Worm (Caenorhabditis elegans) whole organism, L1 larva: ENCODE data around the gene sdz-15.

ENCODE experiments used
- C34B4.2 ChIP-seq: sonication (generic microtip); optimal IDR thresholded peaks from 2 replicates; lab custom pipeline; 2017; ENCODE audit warnings: mild to moderate bottlenecking, missing genetic modification characterization, missing compliant biosample characterization
- F16B12.6 ChIP-seq: fragments of 150-350 bp; optimal IDR thresholded peaks from 2 replicates; lab custom pipeline; 2014; ENCODE audit warnings: missing biosample characterization, missing genetic modification characterization
- Y116A8C.19 ChIP-seq: sonication (generic microtip); optimal IDR thresholded peaks from 2 replicates; lab custom pipeline; 2016; ENCODE audit warnings: missing compliant biosample characterization, missing genetic modification characterization, borderline replicate concordance
- aha-1 ChIP-seq: fragments of 150-350 bp; optimal IDR thresholded peaks from 2 replicates; lab custom pipeline; 2014; ENCODE audit warnings: missing biosample characterization, missing genetic modification characterization
- ama-1 ChIP-seq: fragments of 150-350 bp; optimal IDR thresholded peaks from 2 replicates; lab custom pipeline; 2014
- blmp-1 ChIP-seq: fragments of 150-350 bp; optimal IDR thresholded peaks from 2 replicates; lab custom pipeline; 2014; ENCODE audit warnings: missing biosample characterization, missing genetic modification characterization
- ceh-63 ChIP-seq: fragments of 200-800 bp; sonication (Bioruptor generic); optimal IDR thresholded peaks from 2 replicates; lab custom pipeline; 2018; ENCODE audit warnings: mild to moderate bottlenecking, missing genetic modification characterization, missing compliant biosample characterization
- ceh-82 ChIP-seq, 3 experiments: fragments of 150-350 bp in 1 of 3; sonication (generic microtip) in 2 of 3; optimal IDR thresholded peaks; 2 replicates each; lab custom pipeline; 2014 to 2017; ENCODE audit warnings: missing biosample characterization in 3 of 3, missing genetic modification characterization in 3 of 3
- ces-1 ChIP-seq: fragments of 150-350 bp; optimal IDR thresholded peaks from 2 replicates; lab custom pipeline; 2014; ENCODE audit warnings: missing biosample characterization, missing genetic modification reagents, missing genetic modification characterization
- efl-3 ChIP-seq: fragments of 200-800 bp; sonication (Bioruptor generic); optimal IDR thresholded peaks from 2 replicates; lab custom pipeline; 2018; ENCODE audit warnings: mild to moderate bottlenecking, missing genetic modification characterization, missing compliant biosample characterization
- egl-27 ChIP-seq, 2 experiments: fragments of 150-350 bp in 1 of 2; sonication (generic microtip); optimal IDR thresholded peaks; 3 replicates each; lab custom pipeline; 2017 to 2018; ENCODE audit warnings: missing biosample characterization in 2 of 2, missing genetic modification characterization in 2 of 2, missing genetic modification reagents in 2 of 2
- ets-5 ChIP-seq: fragments of 200-800 bp; sonication (Bioruptor generic); IDR thresholded peaks from 2 replicates; pipeline ENCODE4 v1.3.6; 2022; ENCODE audit warnings: missing genetic modification characterization, missing compliant biosample characterization
- fkh-10 ChIP-seq: sonication (generic microtip); optimal IDR thresholded peaks from 2 replicates; lab custom pipeline; 2017; ENCODE audit warnings: missing biosample characterization, missing genetic modification reagents, missing genetic modification characterization
- hlh-4 ChIP-seq: sonication (generic microtip); optimal IDR thresholded peaks from 2 replicates; lab custom pipeline; 2016; ENCODE audit warnings: mild to moderate bottlenecking, missing genetic modification characterization, missing compliant biosample characterization
- hpl-2 ChIP-seq: fragments of 150-350 bp; optimal IDR thresholded peaks from 2 replicates; lab custom pipeline; 2014; ENCODE audit warnings: missing biosample characterization, missing genetic modification reagents, missing genetic modification characterization
- irx-1 ChIP-seq: sonication (generic microtip); optimal IDR thresholded peaks from 2 replicates; lab custom pipeline; 2016; ENCODE audit warnings: missing genetic modification characterization, missing compliant biosample characterization
- jun-1 ChIP-seq: fragments of 150-350 bp; optimal IDR thresholded peaks from 2 replicates; lab custom pipeline; 2014; ENCODE audit warnings: missing biosample characterization, missing genetic modification reagents, missing genetic modification characterization
- lin-13 ChIP-seq: fragments of 150-350 bp; optimal IDR thresholded peaks from 2 replicates; lab custom pipeline; 2014; ENCODE audit warnings: missing biosample characterization, missing genetic modification reagents, missing genetic modification characterization
- lin-14 ChIP-seq: fragments of 200-800 bp; sonication (Bioruptor generic); optimal IDR thresholded peaks from 2 replicates; lab custom pipeline; 2018; ENCODE audit warnings: mild to moderate bottlenecking, missing genetic modification characterization, moderate library complexity, missing compliant biosample characterization
- lin-35 ChIP-seq, 2 experiments: fragments of 150-350 bp; optimal IDR thresholded peaks; 2 replicates each; lab custom pipeline; 2014; ENCODE audit warnings: missing biosample characterization in 2 of 2, missing genetic modification characterization in 2 of 2, missing genetic modification reagents in 2 of 2
- lin-39 ChIP-seq: fragments of 150-350 bp; optimal IDR thresholded peaks from 2 replicates; lab custom pipeline; 2014; ENCODE audit warnings: missing biosample characterization, missing genetic modification reagents, missing genetic modification characterization
- lir-3 ChIP-seq: sonication (generic microtip); optimal IDR thresholded peaks from 2 replicates; lab custom pipeline; 2016; ENCODE audit warnings: mild to moderate bottlenecking, missing genetic modification characterization, moderate library complexity, missing compliant biosample characterization; ENCODE audit not compliant: poor library complexity
- mab-9 ChIP-seq: fragments of 200-800 bp; sonication (Bioruptor generic); IDR thresholded peaks from 2 replicates; pipeline ENCODE4 v1.3.6; 2022; ENCODE audit warnings: missing genetic modification reagents, missing genetic modification characterization, missing compliant biosample characterization
- mdl-1 ChIP-seq, 2 experiments: fragments of 150-350 bp; optimal IDR thresholded peaks; 2 replicates each; lab custom pipeline; 2014 to 2017; ENCODE audit warnings: missing biosample characterization in 2 of 2, missing genetic modification characterization in 2 of 2, inconsistent platforms in 1 of 2
- mef-2 ChIP-seq: fragments of 150-350 bp; optimal IDR thresholded peaks from 2 replicates; lab custom pipeline; 2014; ENCODE audit warnings: missing biosample characterization, missing genetic modification characterization
- nhr-12 ChIP-seq: sonication (generic microtip); optimal IDR thresholded peaks from 2 replicates; lab custom pipeline; 2017; ENCODE audit warnings: missing biosample characterization, missing genetic modification characterization
- nhr-19 ChIP-seq: fragments of 200-800 bp; sonication (Bioruptor generic); conservative IDR thresholded peaks from 2 replicates; pipeline ENCODE4 v1.3.6; 2022; ENCODE audit warnings: missing genetic modification characterization, missing compliant biosample characterization
- nhr-20 ChIP-seq: sonication (generic microtip); optimal IDR thresholded peaks from 2 replicates; lab custom pipeline; 2016; ENCODE audit warnings: mild to moderate bottlenecking, missing genetic modification characterization, missing compliant biosample characterization
- nhr-71 ChIP-seq: sonication (generic microtip); optimal IDR thresholded peaks from 2 replicates; lab custom pipeline; 2016; ENCODE audit warnings: mild to moderate bottlenecking, missing genetic modification characterization, moderate library complexity, missing compliant biosample characterization
- nhr-90 ChIP-seq: sonication (generic microtip); optimal IDR thresholded peaks from 2 replicates; lab custom pipeline; 2016; ENCODE audit warnings: mild to moderate bottlenecking, missing genetic modification characterization, missing compliant biosample characterization; ENCODE audit not compliant: poor library complexity
- pag-3 ChIP-seq: sonication (generic microtip); optimal IDR thresholded peaks from 2 replicates; lab custom pipeline; 2017; ENCODE audit warnings: missing genetic modification characterization, mild to moderate bottlenecking, missing compliant biosample characterization, antibody characterized with exemption, borderline replicate concordance; ENCODE audit not compliant: insufficient read depth
- rnt-1 ChIP-seq: sonication (generic microtip); optimal IDR thresholded peaks from 2 replicates; lab custom pipeline; 2016; ENCODE audit warnings: mild to moderate bottlenecking, missing genetic modification characterization, moderate library complexity, missing compliant biosample characterization
- tbx-2 ChIP-seq: sonication (generic microtip); optimal IDR thresholded peaks from 2 replicates; lab custom pipeline; 2016; ENCODE audit warnings: missing genetic modification characterization, missing compliant biosample characterization
- tlp-1 ChIP-seq: fragments of 150-350 bp; optimal IDR thresholded peaks from 2 replicates; lab custom pipeline; 2014; ENCODE audit warnings: missing biosample characterization, missing genetic modification characterization
- unc-98 ChIP-seq: fragments of 200-800 bp; sonication (Bioruptor generic); IDR thresholded peaks from 2 replicates; pipeline ENCODE4 v1.3.6; 2022; ENCODE audit warnings: missing genetic modification characterization, missing compliant biosample characterization
- zip-4 ChIP-seq: fragments of 200-800 bp; sonication (Bioruptor generic); optimal IDR thresholded peaks from 2 replicates; lab custom pipeline; 2018; ENCODE audit warnings: mild to moderate bottlenecking, missing genetic modification characterization, moderate library complexity, missing compliant biosample characterization

sdz-15 gene

DNA sequence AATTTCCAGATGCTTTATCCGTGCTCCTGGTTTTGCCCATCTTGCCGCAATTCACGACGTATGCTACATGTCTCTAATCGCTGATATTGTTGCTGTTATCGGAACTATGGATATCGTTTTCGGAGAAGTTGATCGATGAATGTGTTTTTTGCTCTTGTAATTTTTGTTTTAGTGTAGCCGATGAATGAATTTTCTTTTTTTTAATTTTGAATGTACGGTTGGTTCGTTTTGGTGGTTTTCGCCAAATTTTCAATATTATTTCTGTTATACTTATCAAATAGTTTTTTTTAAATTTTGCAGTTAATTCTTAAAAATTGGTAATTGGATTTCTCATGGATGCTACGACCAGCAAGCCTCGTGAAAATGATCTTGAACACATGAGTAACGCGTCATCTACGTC lies 31.3 kb upstream of the sdz-15 start, which contains the start of gene T26A5.2:
T26A5.2 (plus strand) TSS at position 301 of the 400 bp plus-strand sequence.
- TF ChIP-seq jun-1 (tag; lab: Kevin White, UChicago): no peak
- no peak for TF ChIP-seq mab-9 (GFP tag; lab: Robert Waterston, UW)
- no peak for TF ChIP-seq ces-1 (GFP tag; lab: Kevin White, UChicago)
- no peak for TF ChIP-seq zip-4 (GFP tag; lab: Kevin White, UChicago)
- no peak for TF ChIP-seq F16B12.6 (tag; lab: Kevin White, UChicago)
- TF ChIP-seq hlh-4 (tag; lab: Kevin White, UChicago): no peak
- TF ChIP-seq mef-2 (tag; lab: Kevin White, UChicago): no peak

DNA sequence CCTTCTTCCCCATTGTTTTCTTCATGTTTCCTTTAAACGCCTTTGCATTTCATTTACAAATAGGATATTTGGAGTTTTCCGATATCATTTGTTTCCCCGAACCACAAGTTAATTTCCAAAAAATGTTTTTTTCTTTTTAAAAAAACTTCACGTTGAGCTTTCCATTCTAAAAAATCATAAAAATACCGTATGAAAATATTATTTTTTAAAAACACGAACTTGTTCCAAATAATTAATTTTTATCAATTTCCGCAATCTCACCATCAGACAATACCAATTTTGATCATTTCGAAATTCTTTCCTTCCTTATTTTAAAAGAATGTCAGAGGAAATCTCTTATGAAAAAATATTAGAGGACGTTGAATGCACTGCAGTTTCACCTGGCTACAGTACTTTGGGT lies 26.8 kb upstream of the sdz-15 start, which contains the start of gene wht-6:
wht-6 (plus strand) TSS at position 301 of the 400 bp plus-strand sequence.
- TF ChIP-seq nhr-90 (tag; lab: Kevin White, UChicago): no peak

DNA sequence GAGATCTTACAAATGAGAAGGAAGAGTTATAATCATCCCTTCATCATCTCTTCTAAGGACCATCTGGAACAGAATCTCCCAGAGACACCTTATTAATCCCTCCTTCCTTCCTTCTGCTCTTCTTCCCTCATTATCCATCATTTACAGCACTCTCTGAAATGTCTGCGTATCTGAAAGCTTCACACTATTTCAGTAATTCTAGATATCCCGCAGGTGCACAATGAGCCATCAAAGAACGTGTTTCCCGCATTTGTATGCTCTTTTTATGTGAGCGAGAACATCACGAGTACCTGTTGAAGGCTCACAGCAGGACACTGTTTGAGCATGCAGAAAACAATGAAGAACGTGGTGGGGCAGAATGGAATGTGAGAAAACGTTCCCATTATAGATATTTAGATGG lies 21.9 kb upstream of the sdz-15 start:
- TF ChIP-seq blmp-1 (tag; lab: Kevin White, UChicago) (no peak), hlh-4 (tag; lab: Kevin White, UChicago) (no peak), nhr-19 (GFP tag; lab: Robert Waterston, UW) (no peak), lir-3 (tag; lab: Kevin White, UChicago) (no peak), egl-27 (tag; optimal IDR thresholded peaks at IDR 0.05; lab: Kevin White, UChicago) (no peak), efl-3 (GFP tag; lab: Kevin White, UChicago) (no peak), ama-1 (no peak), nhr-20 (no peak), lin-35 (GFP tag; optimal IDR thresholded peaks at IDR 0.05; lab: Kevin White, UChicago) (no peak), mab-9 (GFP tag; lab: Robert Waterston, UW) (no peak), ets-5 (GFP tag; lab: Robert Waterston, UW) (no peak), lin-39 (tag; lab: Kevin White, UChicago) (no peak), lin-14 (GFP tag; lab: Kevin White, UChicago) (no peak), fkh-10 (GFP tag; lab: Kevin White, UChicago) (no peak), C34B4.2 (tag; lab: Kevin White, UChicago) (no peak), ceh-63 (GFP tag; lab: Kevin White, UChicago) (no peak)

DNA sequence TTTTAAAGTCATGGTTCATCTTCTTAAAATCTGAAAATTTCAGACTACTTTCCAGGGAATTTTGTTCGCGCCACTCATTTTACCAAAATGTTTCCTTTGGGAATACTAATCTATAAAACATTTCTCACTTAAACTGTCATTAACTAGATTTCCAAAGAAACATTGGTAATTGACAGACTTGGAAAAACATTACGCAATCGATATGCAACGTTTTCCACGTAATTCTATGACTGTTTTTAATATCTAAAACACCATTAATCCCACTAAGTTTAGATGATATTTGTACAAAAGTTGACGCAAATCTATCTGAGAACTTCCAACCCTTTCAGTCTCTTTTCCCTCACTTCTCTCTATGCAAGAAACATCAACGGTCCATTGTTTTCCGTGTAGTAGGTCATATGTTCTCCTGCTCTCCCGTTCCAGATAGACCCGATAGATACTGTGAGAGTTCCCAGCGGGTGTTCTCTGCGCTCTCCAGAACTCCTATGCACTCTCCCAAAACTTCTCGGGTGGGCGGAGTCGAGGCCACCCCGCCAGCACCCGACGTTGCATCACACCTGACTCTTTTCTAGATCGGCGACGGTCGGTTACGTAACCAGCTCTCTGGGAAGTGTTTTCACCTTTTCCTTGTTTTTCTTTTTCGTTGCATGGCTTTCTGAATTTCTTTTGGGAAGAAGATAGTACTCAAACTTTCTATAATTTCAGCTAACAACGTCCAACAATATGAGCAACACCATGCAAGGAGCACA lies 19.8 kb upstream of the sdz-15 start, which contains the start of gene zip-8:
zip-8 (plus strand) TSS at position 700 of the 749 bp plus-strand sequence.
- TF ChIP-seq hlh-4 (tag; lab: Kevin White, UChicago) (no peak), tbx-2 (no peak), unc-98 (no peak), hpl-2 (GFP tag; lab: Kevin White, UChicago) (no peak), Y116A8C.19 (no peak)

DNA sequence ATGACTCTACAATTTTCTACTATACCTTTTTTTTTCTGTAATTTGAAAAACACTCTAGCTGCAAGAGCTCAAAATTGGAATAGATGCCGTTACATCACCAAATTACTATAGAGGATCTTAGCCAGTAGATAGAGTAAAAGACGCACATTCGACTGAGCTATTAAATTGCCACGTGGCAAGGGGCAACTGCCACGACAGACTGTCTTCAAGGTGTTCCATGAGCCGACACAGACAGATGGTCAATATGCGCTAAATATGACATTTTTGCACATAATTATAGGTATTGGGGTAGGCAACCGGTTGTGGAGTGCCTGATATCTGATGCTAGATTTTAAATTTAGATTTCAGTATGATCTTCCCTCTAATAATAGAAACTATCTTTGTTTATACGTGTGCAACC lies 18.8 kb upstream of the sdz-15 start:
- TF ChIP-seq blmp-1 (tag; lab: Kevin White, UChicago) (no peak), egl-27 (tag; optimal IDR thresholded peaks at IDR 0.05; lab: Kevin White, UChicago) (no peak), nhr-90 (tag; lab: Kevin White, UChicago) (no peak), pag-3 (tag; lab: Kevin White, UChicago) (no peak), lin-13 (GFP tag; lab: Kevin White, UChicago) (no peak), nhr-12 (tag; lab: Kevin White, UChicago) (no peak), irx-1 (tag; lab: Kevin White, UChicago) (no peak), efl-3 (GFP tag; lab: Kevin White, UChicago) (no peak), nhr-71 (tag; lab: Kevin White, UChicago) (no peak), ceh-63 (GFP tag; lab: Kevin White, UChicago) (no peak), ceh-82 (tag; optimal IDR thresholded peaks at IDR 0.05; lab: Kevin White, UChicago) (no peak), tlp-1 (tag; lab: Kevin White, UChicago) (no peak), aha-1 (tag; lab: Kevin White, UChicago) (no peak), mdl-1 (tag; optimal IDR thresholded peaks at IDR 0.05; lab: Kevin White, UChicago) (no peak), lin-39 (tag; lab: Kevin White, UChicago) (no peak), nhr-19 (GFP tag; lab: Robert Waterston, UW) (no peak), rnt-1 (tag; lab: Kevin White, UChicago) (no peak)
